Worm (Caenorhabditis elegans) whole organism, early embryonic: ENCODE measurements around the gene lgg-2.

Source experiments
- ama-1 ChIP-seq: fragments of 150-350 bp; optimal IDR thresholded peaks from 2 replicates; lab custom pipeline; 2014
- hmbx-1 ChIP-seq: sonication (generic microtip); optimal IDR thresholded peaks from 2 replicates; lab custom pipeline; 2016; ENCODE audit warnings: mild to moderate bottlenecking, missing genetic modification characterization, missing compliant biosample characterization
- sea-1 ChIP-seq: fragments of 200-800 bp; sonication (Bioruptor generic); conservative IDR thresholded peaks from 2 replicates; pipeline ENCODE4 v1.3.6; 2022; ENCODE audit warnings: missing genetic modification characterization, missing compliant biosample characterization

DNA sequence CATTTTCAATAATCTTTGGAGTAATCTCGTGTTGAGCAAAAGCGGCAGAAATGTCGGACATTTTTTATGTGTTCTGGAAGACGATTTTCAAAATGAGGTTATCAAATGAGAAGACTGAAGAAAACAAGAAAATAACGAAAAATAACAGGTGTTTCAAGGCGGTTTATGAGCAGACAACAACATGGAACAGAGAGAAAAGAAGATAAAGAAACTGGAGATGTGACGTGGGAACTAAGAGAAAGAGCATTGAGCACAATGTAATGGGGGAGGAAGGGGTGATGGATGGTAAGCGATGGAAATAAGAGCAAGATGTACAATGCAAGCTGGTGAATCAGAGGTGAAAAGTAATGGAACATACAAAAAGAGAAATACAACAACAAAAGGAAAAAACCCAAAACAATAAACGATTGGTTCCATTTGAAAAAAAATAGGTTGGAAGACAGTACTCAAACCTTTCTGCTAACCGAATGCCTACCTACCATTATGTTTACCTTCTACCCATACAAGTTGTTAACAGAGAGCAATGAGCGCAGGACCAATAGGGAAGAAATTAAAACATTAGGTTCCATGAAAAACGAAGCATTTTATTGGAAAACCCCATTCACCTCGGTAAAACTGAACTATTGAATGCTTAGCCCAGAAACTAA lies 22.0 kb upstream of the lgg-2 start, which contains the start of gene Y69E1A.5:
- TF ChIP-seq sea-1 (GFP tag; lab: Robert Waterston, UW), result no peak
- TF ChIP-seq hmbx-1 (tag; lab: Kevin White, UChicago), result no peak
- no peak for TF ChIP-seq ama-1 (lab: Kevin White, UChicago)
